Worm (Caenorhabditis elegans) whole organism, young adult: ENCODE results near the gene unc-27.
A peak's percentile ranks its signal among the peaks of the same experiment; 100 is the strongest.

Experiments
- F55B11.4 ChIP-seq: sonication (generic microtip); optimal IDR thresholded peaks from 2 replicates; lab custom pipeline; 2016; ENCODE audit warnings: missing compliant biosample characterization, missing genetic modification characterization, borderline replicate concordance; ENCODE audit not compliant: insufficient read depth
- Y79H2A.3 ChIP-seq: fragments of 200-800 bp; sonication (Bioruptor generic); conservative IDR thresholded peaks from 2 replicates; pipeline ENCODE4 v1.3.6; 2022; ENCODE audit warnings: missing genetic modification reagents, missing genetic modification characterization, missing compliant biosample characterization
- efl-1 ChIP-seq: fragments of 150-350 bp; optimal IDR thresholded peaks from 2 replicates; lab custom pipeline; 2014; ENCODE audit warnings: missing biosample characterization, missing genetic modification reagents, missing genetic modification characterization
- gei-17 ChIP-seq: fragments of 200-800 bp; sonication (Bioruptor generic); optimal IDR thresholded peaks from 2 replicates; lab custom pipeline; 2018; ENCODE audit warnings: mild to moderate bottlenecking, missing genetic modification characterization, missing compliant biosample characterization
- nfyb-1 ChIP-seq: fragments of 200-800 bp; sonication (Bioruptor generic); IDR thresholded peaks from 2 replicates; pipeline ENCODE4 v1.3.6; 2022; ENCODE audit warnings: missing genetic modification reagents, missing genetic modification characterization, missing compliant biosample characterization
- nhr-80 ChIP-seq: sonication (generic microtip); optimal IDR thresholded peaks from 2 replicates; lab custom pipeline; 2016; ENCODE audit warnings: missing genetic modification characterization, missing compliant biosample characterization
- repo-1 ChIP-seq: sonication (generic microtip); optimal IDR thresholded peaks from 2 replicates; lab custom pipeline; 2017; ENCODE audit warnings: mild to moderate bottlenecking, missing genetic modification characterization, missing compliant biosample characterization

ce11 chrX:8750209-8750608, 39.0 kb upstream of the unc-27 start:
- no peak for TF ChIP-seq repo-1 (tag; lab: Kevin White, UChicago)
- TF ChIP-seq gei-17 (GFP tag; lab: Kevin White, UChicago): no peak
- TF ChIP-seq nfyb-1 (GFP tag; lab: Robert Waterston, UW): no peak
- no peak for TF ChIP-seq efl-1
- TF ChIP-seq nhr-80: peak; percentile 63
- no peak for TF ChIP-seq Y79H2A.3 (GFP tag; lab: Robert Waterston, UW)
- TF ChIP-seq F55B11.4 (tag; lab: Kevin White, UChicago): no peak
